Worm (Caenorhabditis elegans) whole organism, early embryonic: ENCODE results near the gene C30F2.5.

ENCODE experiments used
- B0310.2 ChIP-seq: sonication (generic microtip); optimal IDR thresholded peaks from 2 replicates; lab custom pipeline; 2016; ENCODE audit warnings: mild to moderate bottlenecking, missing genetic modification characterization, missing compliant biosample characterization
- F13C5.2 ChIP-seq: sonication (generic microtip); optimal IDR thresholded peaks from 2 replicates; lab custom pipeline; 2017; ENCODE audit warnings: mild to moderate bottlenecking, missing genetic modification characterization, inconsistent platforms, missing compliant biosample characterization
- aly-1 ChIP-seq: sonication (generic microtip); optimal IDR thresholded peaks from 2 replicates; lab custom pipeline; 2016; ENCODE audit warnings: missing genetic modification characterization, missing compliant biosample characterization
- ama-1 ChIP-seq: fragments of 150-350 bp; optimal IDR thresholded peaks from 2 replicates; lab custom pipeline; 2014
- ceh-13 ChIP-seq: fragments of 200-800 bp; sonication (Bioruptor generic); optimal IDR thresholded peaks from 2 replicates; lab custom pipeline; 2018; ENCODE audit warnings: mild to moderate bottlenecking, missing genetic modification characterization, missing compliant biosample characterization
- ceh-36 ChIP-seq: sonication (generic microtip); optimal IDR thresholded peaks from 2 replicates; lab custom pipeline; 2016; ENCODE audit warnings: missing genetic modification characterization, inconsistent platforms, missing compliant biosample characterization
- ets-7 ChIP-seq: sonication (generic microtip); optimal IDR thresholded peaks from 2 replicates; lab custom pipeline; 2016; ENCODE audit warnings: missing genotype, missing genetic modification characterization, missing compliant biosample characterization
- flt-1 ChIP-seq: fragments of 200-800 bp; sonication (Bioruptor generic); IDR thresholded peaks from 2 replicates; pipeline ENCODE4 v1.3.6; 2022; ENCODE audit warnings: missing genetic modification characterization, missing compliant biosample characterization
- hmbx-1 ChIP-seq: sonication (generic microtip); optimal IDR thresholded peaks from 2 replicates; lab custom pipeline; 2016; ENCODE audit warnings: mild to moderate bottlenecking, missing genetic modification characterization, missing compliant biosample characterization
- hmg-4 ChIP-seq: fragments of 200-800 bp; sonication (Bioruptor generic); optimal IDR thresholded peaks from 2 replicates; lab custom pipeline; 2018; ENCODE audit warnings: mild to moderate bottlenecking, missing genetic modification characterization, missing compliant biosample characterization
- hnd-1 ChIP-seq: sonication (generic microtip); optimal IDR thresholded peaks from 2 replicates; lab custom pipeline; 2016; ENCODE audit warnings: missing genetic modification characterization, missing compliant biosample characterization
- pes-1 ChIP-seq: fragments of 200-800 bp; sonication (Bioruptor generic); IDR thresholded peaks from 2 replicates; pipeline ENCODE4 v1.3.6; 2022; ENCODE audit warnings: missing genetic modification reagents, missing genetic modification characterization, missing compliant biosample characterization
- scrt-1 ChIP-seq: fragments of 200-800 bp; sonication (Bioruptor generic); IDR thresholded peaks from 2 replicates; pipeline ENCODE4 v1.3.6; 2022; ENCODE audit warnings: missing genetic modification characterization, missing compliant biosample characterization
- sea-1 ChIP-seq: fragments of 200-800 bp; sonication (Bioruptor generic); conservative IDR thresholded peaks from 2 replicates; pipeline ENCODE4 v1.3.6; 2022; ENCODE audit warnings: missing genetic modification characterization, missing compliant biosample characterization
- tbx-11 ChIP-seq: fragments of 200-800 bp; sonication (Bioruptor generic); IDR thresholded peaks from 2 replicates; pipeline ENCODE4 v1.3.6; 2022; ENCODE audit warnings: missing genetic modification characterization, missing compliant biosample characterization
- tbx-37 ChIP-seq: fragments of 200-800 bp; sonication (Bioruptor generic); conservative IDR thresholded peaks from 2 replicates; pipeline ENCODE4 v1.3.6; 2022; ENCODE audit warnings: missing genetic modification reagents, missing genetic modification characterization, missing compliant biosample characterization
- tra-4 ChIP-seq: sonication (generic microtip); optimal IDR thresholded peaks from 2 replicates; lab custom pipeline; 2017; ENCODE audit warnings: missing genetic modification characterization, missing compliant biosample characterization

Gene C30F2.5

ce11 chrX:16067984-16068383 lies 26.5 kb upstream of the C30F2.5 start:
- no peak for TF ChIP-seq tbx-11 (GFP tag; lab: Robert Waterston, UW)
- no peak for TF ChIP-seq hmbx-1 (tag; lab: Kevin White, UChicago)
- no peak for TF ChIP-seq B0310.2
- TF ChIP-seq ama-1, result no peak
- TF ChIP-seq tbx-37 (GFP tag; lab: Robert Waterston, UW), result no peak

- TF ChIP-seq tbx-37 (GFP tag; lab: Robert Waterston, UW) (no peak), hnd-1 (tag; lab: Kevin White, UChicago) (no peak), aly-1 (tag; lab: Kevin White, UChicago) (no peak), tbx-11 (GFP tag; lab: Robert Waterston, UW) (no peak), ets-7 (tag; lab: Kevin White, UChicago) (no peak), ceh-36 (tag; lab: Kevin White, UChicago) (no peak)
These were observed 21.9 kb upstream of the C30F2.5 start, which contains the start of gene col-187 for ce11 chrX:16072595-16072994. TSS of gene col-187 (plus strand) at chrX:16072895.

- TF ChIP-seq F13C5.2 (tag; lab: Kevin White, UChicago) (no peak), ets-7 (tag; lab: Kevin White, UChicago) (no peak), ceh-13 (GFP tag; lab: Kevin White, UChicago) (no peak), ceh-36 (tag; lab: Kevin White, UChicago) (no peak), tra-4 (tag; lab: Kevin White, UChicago) (no peak), hnd-1 (tag; lab: Kevin White, UChicago) (no peak), scrt-1 (GFP tag; lab: Robert Waterston, UW) (no peak)
These were observed 18.0 kb upstream of the C30F2.5 start, which contains the start of gene C30F2.4 for ce11 chrX:16076470-16076869. TSS of gene C30F2.4 (minus strand) at chrX:16076570.

- TF ChIP-seq scrt-1 (GFP tag; lab: Robert Waterston, UW), result no peak
- no peak for TF ChIP-seq hmg-4 (GFP tag; lab: Kevin White, UChicago)
- no peak for TF ChIP-seq hnd-1 (tag; lab: Kevin White, UChicago)
- TF ChIP-seq B0310.2, result no peak
- TF ChIP-seq aly-1 (tag; lab: Kevin White, UChicago), result no peak
- no peak for TF ChIP-seq ets-7 (tag; lab: Kevin White, UChicago)
- TF ChIP-seq tra-4 (tag; lab: Kevin White, UChicago), result no peak
- TF ChIP-seq F13C5.2 (tag; lab: Kevin White, UChicago), result no peak
- no peak for TF ChIP-seq hmbx-1 (tag; lab: Kevin White, UChicago)
- TF ChIP-seq flt-1 (GFP tag; lab: Robert Waterston, UW), result no peak
- no peak for TF ChIP-seq tbx-11 (GFP tag; lab: Robert Waterston, UW)
These were observed 15.8 kb upstream of the C30F2.5 start for ce11 chrX:16078695-16079094.

ce11 chrX:16082024-16082423 lies 12.4 kb upstream of the C30F2.5 start, which contains the start of gene idpp-14:
TSS of gene idpp-14 (plus strand) at chrX:16082347.
- TF ChIP-seq tra-4 (tag; lab: Kevin White, UChicago), result no peak
- TF ChIP-seq F13C5.2 (tag; lab: Kevin White, UChicago), result no peak
- no peak for TF ChIP-seq tbx-37 (GFP tag; lab: Robert Waterston, UW)
- TF ChIP-seq hmbx-1 (tag; lab: Kevin White, UChicago), result no peak
- TF ChIP-seq B0310.2, result no peak
- no peak for TF ChIP-seq aly-1 (tag; lab: Kevin White, UChicago)
- no peak for TF ChIP-seq ama-1
- TF ChIP-seq pes-1 (GFP tag; lab: Robert Waterston, UW), result no peak
- TF ChIP-seq hnd-1 (tag; lab: Kevin White, UChicago), result no peak
- no peak for TF ChIP-seq tbx-11 (GFP tag; lab: Robert Waterston, UW)
- TF ChIP-seq hmg-4 (GFP tag; lab: Kevin White, UChicago), result no peak
- TF ChIP-seq ceh-13 (GFP tag; lab: Kevin White, UChicago), result no peak
- no peak for TF ChIP-seq ets-7 (tag; lab: Kevin White, UChicago)
- no peak for TF ChIP-seq flt-1 (GFP tag; lab: Robert Waterston, UW)
- no peak for TF ChIP-seq sea-1

ce11 chrX:16085094-16085493 lies 9.4 kb upstream of the C30F2.5 start, which contains the start of gene C30F2.2:
TSS of gene C30F2.2 (minus strand) at chrX:16085215.
- TF ChIP-seq tbx-37 (GFP tag; lab: Robert Waterston, UW), result no peak
- TF ChIP-seq hmg-4 (GFP tag; lab: Kevin White, UChicago), result no peak
- no peak for TF ChIP-seq tbx-11 (GFP tag; lab: Robert Waterston, UW)
- TF ChIP-seq aly-1 (tag; lab: Kevin White, UChicago), result no peak
- TF ChIP-seq ama-1, result no peak
- no peak for TF ChIP-seq ceh-36 (tag; lab: Kevin White, UChicago)
- no peak for TF ChIP-seq hmbx-1 (tag; lab: Kevin White, UChicago)

ce11 chrX:16087842-16088241 lies 6.6 kb upstream of the C30F2.5 start:
- TF ChIP-seq tbx-11 (GFP tag; lab: Robert Waterston, UW), result no peak
- TF ChIP-seq tbx-37 (GFP tag; lab: Robert Waterston, UW), result no peak
- no peak for TF ChIP-seq F13C5.2 (tag; lab: Kevin White, UChicago)
- no peak for TF ChIP-seq hmbx-1 (tag; lab: Kevin White, UChicago)
- TF ChIP-seq ama-1, result no peak
- no peak for TF ChIP-seq hmg-4 (GFP tag; lab: Kevin White, UChicago)
- no peak for TF ChIP-seq scrt-1 (GFP tag; lab: Robert Waterston, UW)
- no peak for TF ChIP-seq ets-7 (tag; lab: Kevin White, UChicago)
- no peak for TF ChIP-seq ceh-36 (tag; lab: Kevin White, UChicago)
- no peak for TF ChIP-seq B0310.2
- TF ChIP-seq ceh-13 (GFP tag; lab: Kevin White, UChicago), result no peak
- TF ChIP-seq hnd-1 (tag; lab: Kevin White, UChicago), result no peak
- no peak for TF ChIP-seq tra-4 (tag; lab: Kevin White, UChicago)
- TF ChIP-seq pes-1 (GFP tag; lab: Robert Waterston, UW), result no peak

ce11 chrX:16091166-16091565 lies 3.3 kb upstream of the C30F2.5 start:
- TF ChIP-seq scrt-1 (GFP tag; lab: Robert Waterston, UW) (no peak), flt-1 (GFP tag; lab: Robert Waterston, UW) (no peak), hmbx-1 (tag; lab: Kevin White, UChicago) (no peak), tbx-37 (GFP tag; lab: Robert Waterston, UW) (no peak)
